Fruit fly (Drosophila melanogaster): ENCODE measurements around the gene ncd.

Gene ncd

dm6 chr3R:29762297-29762696 is 44.6 kb downstream of the ncd start:
- TF ChIP-seq ttk (optimal IDR thresholded peaks at IDR 0.05) (no peak), h (optimal IDR thresholded peaks at IDR 0.05) (no peak), insv (optimal IDR thresholded peaks at IDR 0.05) (no peak), Myc (optimal IDR thresholded peaks at IDR 0.05) (no peak), psq (optimal IDR thresholded peaks at IDR 0.05) (no peak), Sin3A (optimal IDR thresholded peaks at IDR 0.05) (no peak)

- TF ChIP-seq psq (optimal IDR thresholded peaks at IDR 0.05) = no peak
- no peak for TF ChIP-seq h (optimal IDR thresholded peaks at IDR 0.05)
- no peak for TF ChIP-seq insv (optimal IDR thresholded peaks at IDR 0.05)
- no peak for TF ChIP-seq Myc (optimal IDR thresholded peaks at IDR 0.05)
- TF ChIP-seq Sin3A (optimal IDR thresholded peaks at IDR 0.05) = no peak
- no peak for TF ChIP-seq ttk (optimal IDR thresholded peaks at IDR 0.05)
Measured at dm6 chr3R:29761569-29761968, 45.4 kb downstream of the ncd start.

dm6 chr3R:29760042-29760441 is 46.9 kb downstream of the ncd start:
- TF ChIP-seq h (optimal IDR thresholded peaks at IDR 0.05) = no peak
- TF ChIP-seq ttk (optimal IDR thresholded peaks at IDR 0.05) = no peak
- TF ChIP-seq insv (optimal IDR thresholded peaks at IDR 0.05) = no peak
- no peak for TF ChIP-seq psq (optimal IDR thresholded peaks at IDR 0.05)
- no peak for TF ChIP-seq Myc (optimal IDR thresholded peaks at IDR 0.05)
- no peak for TF ChIP-seq Sin3A (optimal IDR thresholded peaks at IDR 0.05)

dm6 chr3R:29758734-29759131 is 48.2 kb downstream of the ncd start:
- TF ChIP-seq ttk (optimal IDR thresholded peaks at IDR 0.05) (no peak), Sin3A (optimal IDR thresholded peaks at IDR 0.05) (no peak), Myc (optimal IDR thresholded peaks at IDR 0.05) (no peak), psq (optimal IDR thresholded peaks at IDR 0.05) (no peak), insv (optimal IDR thresholded peaks at IDR 0.05) (no peak), h (optimal IDR thresholded peaks at IDR 0.05) (no peak)

dm6 chr3R:29758129-29758733 is 48.7 kb downstream of the ncd start:
- TF ChIP-seq ttk (optimal IDR thresholded peaks at IDR 0.05) = no peak
- no peak for TF ChIP-seq psq (optimal IDR thresholded peaks at IDR 0.05)
- no peak for TF ChIP-seq Sin3A (optimal IDR thresholded peaks at IDR 0.05)
- no peak for TF ChIP-seq h (optimal IDR thresholded peaks at IDR 0.05)
- TF ChIP-seq Myc (optimal IDR thresholded peaks at IDR 0.05) = no peak
- no peak for TF ChIP-seq insv (optimal IDR thresholded peaks at IDR 0.05)

dm6 chr3R:29757681-29758080 is 49.2 kb downstream of the ncd start:
- TF ChIP-seq insv (optimal IDR thresholded peaks at IDR 0.05) = no peak
- no peak for TF ChIP-seq Myc (optimal IDR thresholded peaks at IDR 0.05)
- TF ChIP-seq h (optimal IDR thresholded peaks at IDR 0.05) = no peak
- no peak for TF ChIP-seq ttk (optimal IDR thresholded peaks at IDR 0.05)
- TF ChIP-seq Sin3A (optimal IDR thresholded peaks at IDR 0.05) = no peak
- TF ChIP-seq psq (optimal IDR thresholded peaks at IDR 0.05) = no peak

- no peak for TF ChIP-seq h (optimal IDR thresholded peaks at IDR 0.05)
- TF ChIP-seq insv (optimal IDR thresholded peaks at IDR 0.05) = no peak
- TF ChIP-seq Myc (optimal IDR thresholded peaks at IDR 0.05) = no peak
- no peak for TF ChIP-seq psq (optimal IDR thresholded peaks at IDR 0.05)
- no peak for TF ChIP-seq Sin3A (optimal IDR thresholded peaks at IDR 0.05)
- TF ChIP-seq ttk (optimal IDR thresholded peaks at IDR 0.05) = no peak
Measured at dm6 chr3R:29757226-29757625, 49.7 kb downstream of the ncd start.

- TF ChIP-seq Sin3A (optimal IDR thresholded peaks at IDR 0.05) (no peak), h (optimal IDR thresholded peaks at IDR 0.05) (no peak), ttk (optimal IDR thresholded peaks at IDR 0.05) (no peak), psq (optimal IDR thresholded peaks at IDR 0.05) (no peak), insv (optimal IDR thresholded peaks at IDR 0.05) (no peak), Myc (optimal IDR thresholded peaks at IDR 0.05) (no peak)
Measured at dm6 chr3R:29756153-29756552, 50.8 kb downstream of the ncd start.

- TF ChIP-seq ttk (optimal IDR thresholded peaks at IDR 0.05) (no peak), h (optimal IDR thresholded peaks at IDR 0.05) (no peak), Sin3A (optimal IDR thresholded peaks at IDR 0.05) (no peak), Myc (optimal IDR thresholded peaks at IDR 0.05) (no peak), insv (optimal IDR thresholded peaks at IDR 0.05) (no peak), psq (optimal IDR thresholded peaks at IDR 0.05) (no peak)
Measured at dm6 chr3R:29755248-29755647, 51.7 kb downstream of the ncd start.

Measured in Kc167 (cell line).